Fruit fly (Drosophila melanogaster): ENCODE data around the gene CG15143.

dm6 chr2L:17529022-17529421, 4.7 kb upstream of the CG15143 start, which contains the start of gene CG15144:
- TF ChIP-seq CG8478 (optimal IDR thresholded peaks at IDR 0.05) (no peak), CTCF (optimal IDR thresholded peaks at IDR 0.05) (no peak)

Measured in S2 (cell line).